Fruit fly (Drosophila melanogaster) whole organism, embryonic: ENCODE results near the gene CROT.

Experiments used
- CG12299 ChIP-seq: fragments of 200-800 bp; sonication (Bioruptor generic); optimal IDR thresholded peaks from 2 replicates; lab custom pipeline; 2018; ENCODE audit warnings: missing biosample characterization, mild to moderate bottlenecking, missing genetic modification characterization
- CG13624 ChIP-seq: fragments of 200-800 bp; sonication (Bioruptor generic); optimal IDR thresholded peaks from 2 replicates; lab custom pipeline; 2016; ENCODE audit warnings: missing biosample characterization, missing genetic modification characterization
- CG15601 ChIP-seq: fragments of 200-800 bp; sonication (Bioruptor generic); optimal IDR thresholded peaks from 3 replicates; lab custom pipeline; 2019; ENCODE audit warnings: missing biosample characterization, mild to moderate bottlenecking, missing genetic modification characterization, moderate library complexity
- CG1832 ChIP-seq: fragments of 200-800 bp; sonication (Bioruptor generic); optimal IDR thresholded peaks from 2 replicates; lab custom pipeline; 2017; ENCODE audit warnings: missing biosample characterization, mild to moderate bottlenecking, missing genetic modification characterization, inconsistent platforms
- CG2678 ChIP-seq: fragments of 200-800 bp; sonication (Bioruptor generic); optimal IDR thresholded peaks from 3 replicates; lab custom pipeline; 2019; ENCODE audit warnings: missing biosample characterization, mild to moderate bottlenecking, missing genetic modification characterization, moderate library complexity
- CG33213 ChIP-seq: fragments of 200-800 bp; sonication (Bioruptor generic); optimal IDR thresholded peaks from 3 replicates; lab custom pipeline; 2016; ENCODE audit warnings: missing biosample characterization, missing genetic modification characterization
- CG3726 ChIP-seq: fragments of 200-800 bp; sonication (Bioruptor generic); IDR thresholded peaks from 3 replicates; pipeline ENCODE4, ENCODE4 v1.3.6; 2022; ENCODE audit warnings: missing biosample characterization, missing genetic modification characterization
- CG6272 ChIP-seq: fragments of 200-800 bp; sonication (Bioruptor generic); IDR thresholded peaks from 2 replicates; pipeline ENCODE4 v1.3.6; 2022; ENCODE audit warnings: missing biosample characterization, missing genetic modification characterization
- CG6683 ChIP-seq: fragments of 200-800 bp; sonication (Bioruptor generic); optimal IDR thresholded peaks from 2 replicates; lab custom pipeline; 2017; ENCODE audit warnings: missing biosample characterization, mild to moderate bottlenecking, missing genetic modification characterization, missing genetic modification reagents
- CG8290 ChIP-seq, 3 experiments: fragments of 200-800 bp; sonication (Bioruptor generic); optimal IDR thresholded peaks; 2 replicates each; lab custom pipeline; 2016 to 2019; ENCODE audit warnings: missing biosample characterization in 3 of 3, missing genetic modification characterization in 3 of 3, mild to moderate bottlenecking in 2 of 3, moderate library complexity in 1 of 3
- CG8478 ChIP-seq: fragments of >200 bp; optimal IDR thresholded peaks from 2 replicates; lab custom pipeline; 2018
- Drgx ChIP-seq: fragments of 200-800 bp; sonication (Bioruptor generic); IDR thresholded peaks from 2 replicates; pipeline ENCODE4 v1.3.6; 2022; ENCODE audit warnings: missing biosample characterization, missing genetic modification characterization
- E2f2 ChIP-seq: fragments of 200-800 bp; sonication (Bioruptor generic); IDR thresholded peaks from 2 replicates; pipeline ENCODE4 v1.3.6; 2022; ENCODE audit warnings: missing biosample characterization, missing genetic modification characterization
- ERR ChIP-seq: fragments of 200-800 bp; sonication (Bioruptor generic); optimal IDR thresholded peaks from 2 replicates; lab custom pipeline; 2016; ENCODE audit warnings: missing biosample characterization, missing genetic modification characterization
- HLHmδ ChIP-seq: fragments of 200-800 bp; sonication (Bioruptor generic); optimal IDR thresholded peaks from 2 replicates; lab custom pipeline; 2018; ENCODE audit warnings: missing biosample characterization, mild to moderate bottlenecking, missing genetic modification characterization, moderate library complexity
- Hmr ChIP-seq: fragments of 200-800 bp; sonication (Bioruptor generic); optimal IDR thresholded peaks from 3 replicates; lab custom pipeline; 2017; ENCODE audit warnings: mild to moderate bottlenecking, missing biosample characterization, missing genetic modification reagents, missing genetic modification characterization
- Jarid2 ChIP-seq: fragments of 200-800 bp; sonication (Bioruptor generic); optimal IDR thresholded peaks from 3 replicates; lab custom pipeline; 2017; ENCODE audit warnings: mild to moderate bottlenecking, missing biosample characterization, missing genetic modification reagents, missing genetic modification characterization
- Med ChIP-seq: fragments of 200-800 bp; sonication (Bioruptor generic); peaks from one replicate; lab custom pipeline; 2016; ENCODE audit warnings: missing biosample characterization, missing genetic modification characterization, mild to moderate bottlenecking, inconsistent platforms, moderate library complexity
- Meics ChIP-seq: fragments of 200-800 bp; sonication (Bioruptor generic); optimal IDR thresholded peaks from 2 replicates; lab custom pipeline; 2017; ENCODE audit warnings: missing biosample characterization, mild to moderate bottlenecking, missing genetic modification characterization
- Mes4 ChIP-seq: fragments of 200-800 bp; sonication (Bioruptor generic); optimal IDR thresholded peaks from 2 replicates; lab custom pipeline; 2016; ENCODE audit warnings: missing biosample characterization, missing genetic modification characterization
- NFAT ChIP-seq: fragments of 200-800 bp; sonication (Bioruptor generic); IDR thresholded peaks from 2 replicates; pipeline ENCODE4 v1.3.6; 2022; ENCODE audit warnings: missing biosample characterization, missing genetic modification characterization
- Ravus ChIP-seq: fragments of 200-800 bp; sonication (Bioruptor generic); IDR thresholded peaks from 2 replicates; pipeline ENCODE4 v1.3.6; 2022; ENCODE audit warnings: missing biosample characterization, missing genetic modification characterization
- Trl ChIP-seq, 3 experiments: fragments of >200 bp in 2 of 3; fragments of 200-800 bp in 1 of 3; sonication (Bioruptor generic) in 1 of 3; optimal IDR thresholded peaks; 2 replicates in 1 of 3; 3 replicates in 2 of 3; lab custom pipeline; 2016 to 2017; ENCODE audit warnings: missing biosample characterization in 1 of 3, missing genetic modification characterization in 1 of 3
- ase ChIP-seq: fragments of 200-800 bp; sonication (Bioruptor generic); IDR thresholded peaks from 3 replicates; pipeline ENCODE4 v1.3.6; 2022; ENCODE audit warnings: missing biosample characterization, missing genetic modification characterization
- bsh ChIP-seq, 2 experiments: fragments of 200-800 bp; sonication (Bioruptor generic); optimal IDR thresholded peaks; 2 replicates each; lab custom pipeline; 2017 to 2018; ENCODE audit warnings: mild to moderate bottlenecking in 2 of 2, missing biosample characterization in 2 of 2, missing genetic modification characterization in 2 of 2, moderate library complexity in 1 of 2
- cad ChIP-seq: fragments of >200 bp; optimal IDR thresholded peaks from 2 replicates; lab custom pipeline; 2017; ENCODE audit warnings: missing biosample characterization, missing genetic modification characterization
- chinmo ChIP-seq: fragments of 200-800 bp; sonication (Bioruptor generic); IDR thresholded peaks from 4 replicates; pipeline ENCODE4 v1.3.6; 2022; ENCODE audit warnings: missing biosample characterization, missing genetic modification characterization; ENCODE audit not compliant: partially characterized antibody
- grn ChIP-seq: fragments of 200-800 bp; sonication (Bioruptor generic); optimal IDR thresholded peaks from 3 replicates; lab custom pipeline; 2017; ENCODE audit warnings: missing biosample characterization, missing genetic modification characterization
- ham ChIP-seq: fragments of 200-800 bp; sonication (Bioruptor generic); IDR thresholded peaks from 2 replicates; pipeline ENCODE4 v1.3.6; 2022; ENCODE audit warnings: missing biosample characterization, missing genetic modification characterization
- nom ChIP-seq: fragments of 200-800 bp; sonication (Bioruptor generic); optimal IDR thresholded peaks from 2 replicates; lab custom pipeline; 2017; ENCODE audit warnings: missing biosample characterization, missing genetic modification characterization, mild to moderate bottlenecking, moderate library complexity, missing genetic modification reagents
- pita ChIP-seq: fragments of 200-800 bp; sonication (Bioruptor generic); optimal IDR thresholded peaks from 2 replicates; lab custom pipeline; 2017; ENCODE audit warnings: missing biosample characterization, mild to moderate bottlenecking, missing genetic modification characterization
- ranshi ChIP-seq: fragments of 200-800 bp; sonication (Bioruptor generic); IDR thresholded peaks from 2 replicates; pipeline ENCODE4 v1.3.6; 2022; ENCODE audit warnings: missing biosample characterization, missing genetic modification characterization
- sisA ChIP-seq: fragments of 200-800 bp; sonication (Bioruptor generic); IDR thresholded peaks from 2 replicates; pipeline ENCODE4 v1.3.6; 2022; ENCODE audit warnings: missing biosample characterization, missing genetic modification characterization
- sug ChIP-seq: fragments of 200-800 bp; optimal IDR thresholded peaks from 2 replicates; lab custom pipeline; 2019; ENCODE audit warnings: missing biosample characterization, mild to moderate bottlenecking, missing genetic modification characterization, moderate library complexity
- ttk ChIP-seq: fragments of 200-800 bp; sonication (Bioruptor generic); IDR thresholded peaks from 2 replicates; pipeline ENCODE4 v2.1.2; 2022; ENCODE audit warnings: missing biosample characterization, missing genetic modification characterization
- zen2 ChIP-seq: fragments of 200-800 bp; sonication (Bioruptor generic); IDR thresholded peaks from 3 replicates; pipeline ENCODE4 v1.3.6; 2022; ENCODE audit warnings: missing biosample characterization, missing genetic modification characterization; ENCODE audit not compliant: partially characterized antibody

Gene CROT

dm6 chr3R:27736367-27737005 is 29.9 kb upstream of the CROT start, which contains the start of gene Ets98B (continued):
- TF ChIP-seq Mes4 (no peak), zen2 (no peak), CG3726 (GFP tag; lab: Robert Waterston, UW) (0 out of 3 replicates have a peak, but pooled peaks have one; percentile 27), NFAT (0 out of 2 replicates have a peak, but pooled peaks have one; percentile 32), Ravus (no peak), ase (GFP tag; lab: Robert Waterston, UW) (0 out of 3 replicates have a peak, but pooled peaks have one; percentile 20), CG15601 (tag; lab: Kevin White, UChicago) (no peak), Meics (peak; percentile 59), Med (GFP tag; lab: Kevin White, UChicago) (peak; percentile 7), CG6272 (GFP tag; lab: Robert Waterston, UW) (no peak), CG6683 (GFP tag; lab: Kevin White, UChicago) (no peak), Trl (optimal IDR thresholded peaks at IDR 0.05; lab: Kevin White, UChicago) (peak; percentile 31 to 58), Trl (GFP tag; optimal IDR thresholded peaks at IDR 0.05; lab: Kevin White, UChicago) (no peak), CG33213 (no peak), CG2678 (tag; lab: Kevin White, UChicago) (no peak), pita (no peak), ranshi (GFP tag; lab: Robert Waterston, UW) (no peak), E2f2 (GFP tag; lab: Robert Waterston, UW) (no peak), Drgx (GFP tag; lab: Robert Waterston, UW) (0 out of 2 replicates have a peak, but pooled peaks have one; percentile 18), CG8290 (GFP tag; optimal IDR thresholded peaks at IDR 0.05; lab: Kevin White, UChicago) (no peak), CG8290 (tag; optimal IDR thresholded peaks at IDR 0.05; lab: Kevin White, UChicago) (peak in 1 of 2 experiments; percentile 22), sisA (GFP tag; lab: Robert Waterston, UW) (no peak), CG12299 (tag; lab: Kevin White, UChicago) (no peak), ttk (GFP tag; lab: Robert Waterston, UW) (peak; percentile 19; the same call in 1 of the 2 replicates), HLHmδ (GFP tag; lab: Kevin White, UChicago) (no peak), CG1832 (peak; percentile 47), CG8478 (lab: Kevin White, UChicago) (peak; percentile 66), Jarid2 (peak; percentile 18), chinmo (GFP tag; lab: Robert Waterston, UW) (peak; percentile 70; the same call in 1 of the 4 replicates)

dm6 chr3R:27706039-27706580 is 441 bp downstream of the CROT start:
- TF ChIP-seq sug (tag; lab: Kevin White, UChicago) (peak; percentile 89), grn (GFP tag; lab: Kevin White, UChicago) (peak; percentile 71), chinmo (GFP tag; lab: Robert Waterston, UW) (0 out of 4 replicates have a peak, but pooled peaks have one; percentile 60), cad (GFP tag; lab: Kevin White, UChicago) (peak; percentile 10), Hmr (GFP tag; lab: Kevin White, UChicago) (no peak), nom (GFP tag; lab: Kevin White, UChicago) (peak; percentile 74), ham (GFP tag; lab: Robert Waterston, UW) (no peak), Med (GFP tag; lab: Kevin White, UChicago) (peak; percentile 68), bsh (GFP tag; optimal IDR thresholded peaks at IDR 0.05; lab: Kevin White, UChicago) (peak in 1 of 2 experiments; percentile 49), ERR (GFP tag; lab: Kevin White, UChicago) (no peak), CG13624 (GFP tag; lab: Kevin White, UChicago) (no peak)
